Fruit fly (Drosophila melanogaster): ENCODE data around the gene TTLL1A.

DNA sequence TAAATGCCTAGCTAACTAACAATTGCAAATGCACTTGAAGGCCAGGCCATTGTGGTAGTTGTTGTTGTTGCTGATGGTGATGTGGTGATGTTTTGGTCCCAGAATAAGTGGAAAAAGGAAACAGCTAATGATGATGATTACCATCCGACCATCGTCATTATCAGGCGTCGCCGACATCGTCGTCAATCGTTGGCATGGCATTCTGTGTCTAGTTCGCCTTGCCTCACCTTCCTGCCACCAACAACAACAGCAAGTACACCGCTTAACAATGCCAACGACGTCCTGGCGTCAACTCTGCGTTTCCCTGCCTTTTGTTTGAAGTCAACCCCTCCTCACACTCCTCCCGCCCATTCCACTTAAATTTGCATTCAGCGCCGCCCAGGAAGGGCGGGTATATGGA, 24.8 kb downstream of the TTLL1A start:
- TF ChIP-seq CG13204 (GFP tag; optimal IDR thresholded peaks at IDR 0.05) (no peak), CG4496 (GFP tag; IDR thresholded peaks at IDR 0.05) (no peak), CG17806 (tag; optimal IDR thresholded peaks at IDR 0.05) (no peak), Ets98B (GFP tag; IDR thresholded peaks at IDR 0.05) (no peak), D1 (tag; optimal IDR thresholded peaks at IDR 0.05) (no peak), CG9948 (tag; optimal IDR thresholded peaks at IDR 0.05) (no peak), Pif1A (GFP tag; optimal IDR thresholded peaks at IDR 0.05) (no peak), CG14655 (GFP tag; optimal IDR thresholded peaks at IDR 0.05) (no peak), EcR (GFP tag; optimal IDR thresholded peaks at IDR 0.05) (no peak), Snoo (tag; optimal IDR thresholded peaks at IDR 0.05) (no peak)
